Fruit fly (Drosophila melanogaster): Measurements from ENCODE around the gene gkt.

gkt gene

DNA sequence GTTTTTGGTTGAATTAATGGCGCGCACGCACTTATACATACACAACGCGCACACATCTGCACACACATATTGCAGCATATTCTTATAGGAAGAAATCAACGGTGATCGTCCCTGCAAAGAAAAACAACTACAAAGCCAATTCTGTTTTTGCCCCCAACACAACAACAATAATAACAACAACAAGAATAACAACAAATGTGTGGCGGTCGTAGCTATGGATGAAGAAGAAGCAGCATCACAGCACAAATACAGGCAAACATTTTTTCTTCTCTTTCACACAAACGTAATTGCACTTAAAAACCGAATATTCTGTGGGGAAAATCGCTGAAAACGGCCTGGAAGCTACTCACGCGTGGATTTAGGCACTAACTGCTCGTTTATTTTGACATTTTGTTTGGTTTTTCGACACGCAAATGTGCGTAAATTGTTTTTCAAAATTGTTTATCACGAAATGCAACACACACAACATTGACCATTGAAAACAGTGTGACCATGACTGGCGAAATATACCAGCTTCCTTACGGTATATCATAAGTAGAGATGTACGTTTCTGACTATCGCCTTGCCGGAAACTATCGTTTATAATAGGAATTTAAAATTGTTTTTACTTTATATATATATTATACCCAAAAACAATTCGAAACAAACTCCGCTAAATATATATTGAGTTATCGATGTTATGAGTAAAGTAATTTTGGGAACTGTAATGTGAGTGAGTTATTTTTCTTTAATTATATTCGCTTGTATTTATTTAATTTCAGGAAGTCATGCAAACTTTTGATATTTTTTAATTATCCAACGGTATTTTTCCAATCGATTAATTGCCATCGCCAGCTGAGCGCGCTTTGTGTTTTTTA lies at the start of gene gkt, which contains the start of gene Mad:
gkt (plus strand) TSS at position 807 of the 857 bp plus-strand sequence.
Mad (minus strand) TSS at position 500 of the 857 bp plus-strand sequence.
- TF ChIP-seq pan (optimal IDR thresholded peaks at IDR 0.05) (no peak), Dll (optimal IDR thresholded peaks at IDR 0.05) (no peak), usp (GFP tag; optimal IDR thresholded peaks at IDR 0.05) (no peak), CG8478 (optimal IDR thresholded peaks at IDR 0.05) (no peak), psq (optimal IDR thresholded peaks at IDR 0.05) (no peak), EcR (GFP tag; optimal IDR thresholded peaks at IDR 0.05) (no peak)

- TF ChIP-seq usp (GFP tag; optimal IDR thresholded peaks at IDR 0.05) (no peak), CG8478 (optimal IDR thresholded peaks at IDR 0.05) (no peak), Dll (optimal IDR thresholded peaks at IDR 0.05) (no peak), psq (optimal IDR thresholded peaks at IDR 0.05) (no peak), pan (optimal IDR thresholded peaks at IDR 0.05) (no peak), EcR (GFP tag; optimal IDR thresholded peaks at IDR 0.05) (no peak)
Observed at dm6 chr2L:3114132-3114531, 45.6 kb upstream of the gkt start.

DNA sequence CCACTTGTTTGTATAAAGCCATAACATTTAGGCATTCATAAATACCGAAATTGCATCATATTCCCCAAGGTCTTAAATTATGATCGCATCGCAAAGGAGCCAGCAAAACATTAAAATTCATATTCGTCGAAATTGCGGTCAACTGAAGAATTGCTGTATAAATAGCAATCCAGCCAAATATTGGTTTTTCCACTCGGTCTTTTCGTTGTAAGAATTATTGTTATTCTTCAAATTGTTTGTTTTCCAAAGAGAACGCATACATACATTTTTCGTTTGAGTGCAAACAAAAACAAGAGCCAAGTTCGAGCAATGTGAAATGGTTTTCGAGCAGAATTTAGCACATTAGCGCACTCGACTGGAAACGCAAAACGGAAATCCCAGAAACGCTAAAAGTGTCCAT lies 44.9 kb upstream of the gkt start:
- no peak for TF ChIP-seq CG8478 (optimal IDR thresholded peaks at IDR 0.05)
- TF ChIP-seq Dll (optimal IDR thresholded peaks at IDR 0.05): no peak
- no peak for TF ChIP-seq EcR (GFP tag; optimal IDR thresholded peaks at IDR 0.05)
- no peak for TF ChIP-seq psq (optimal IDR thresholded peaks at IDR 0.05)
- no peak for TF ChIP-seq usp (GFP tag; optimal IDR thresholded peaks at IDR 0.05)
- TF ChIP-seq pan (optimal IDR thresholded peaks at IDR 0.05): no peak

- no peak for TF ChIP-seq usp (GFP tag; optimal IDR thresholded peaks at IDR 0.05)
- TF ChIP-seq pan (optimal IDR thresholded peaks at IDR 0.05): no peak
- TF ChIP-seq psq (optimal IDR thresholded peaks at IDR 0.05): no peak
- TF ChIP-seq CG8478 (optimal IDR thresholded peaks at IDR 0.05): no peak
- TF ChIP-seq Dll (optimal IDR thresholded peaks at IDR 0.05): no peak
- no peak for TF ChIP-seq EcR (GFP tag; optimal IDR thresholded peaks at IDR 0.05)
Observed at dm6 chr2L:3119613-3120012, 40.1 kb upstream of the gkt start.

DNA sequence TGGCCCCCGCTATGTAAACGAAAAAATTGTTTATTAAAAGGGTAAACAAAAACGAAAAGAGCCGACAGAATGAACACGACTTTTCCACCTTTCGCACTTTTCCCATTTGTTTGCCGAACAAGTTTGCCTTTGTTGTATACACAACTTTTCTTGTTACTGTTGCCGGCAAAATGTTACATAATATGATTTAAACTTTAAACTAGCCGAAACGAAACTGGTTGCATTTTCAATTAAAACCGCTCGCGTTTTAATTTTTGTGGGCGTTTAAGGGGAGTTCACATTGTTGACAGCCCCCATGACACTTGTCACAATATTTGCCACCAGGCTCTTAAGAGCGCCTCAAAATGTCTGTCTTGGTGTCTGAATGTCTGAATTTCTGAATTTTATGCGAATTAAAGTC lies 38.9 kb upstream of the gkt start:
- TF ChIP-seq usp (GFP tag; optimal IDR thresholded peaks at IDR 0.05) (no peak), EcR (GFP tag; optimal IDR thresholded peaks at IDR 0.05) (no peak), pan (optimal IDR thresholded peaks at IDR 0.05) (no peak), CG8478 (optimal IDR thresholded peaks at IDR 0.05) (no peak), Dll (optimal IDR thresholded peaks at IDR 0.05) (no peak), psq (optimal IDR thresholded peaks at IDR 0.05) (no peak)

DNA sequence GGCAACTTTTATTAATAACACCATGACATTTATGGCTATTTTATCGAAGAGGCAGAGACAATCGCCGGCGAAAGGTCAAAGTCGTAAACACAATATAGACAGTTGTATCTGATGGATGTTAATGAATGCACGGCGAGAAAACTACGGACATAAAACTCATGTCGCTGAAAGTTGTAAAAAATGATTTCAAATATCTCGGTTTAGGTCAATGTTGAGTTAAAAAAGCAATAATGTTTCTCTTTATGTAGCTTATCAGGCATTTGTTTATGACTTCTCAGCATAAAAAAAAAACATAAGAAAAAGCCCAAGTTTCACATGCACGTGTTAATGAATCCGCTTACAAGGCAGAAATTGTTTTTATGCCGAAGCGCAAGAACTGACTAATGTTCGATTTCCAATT lies 38.4 kb upstream of the gkt start:
- no peak for TF ChIP-seq Dll (optimal IDR thresholded peaks at IDR 0.05)
- TF ChIP-seq EcR (GFP tag; optimal IDR thresholded peaks at IDR 0.05): no peak

DNA sequence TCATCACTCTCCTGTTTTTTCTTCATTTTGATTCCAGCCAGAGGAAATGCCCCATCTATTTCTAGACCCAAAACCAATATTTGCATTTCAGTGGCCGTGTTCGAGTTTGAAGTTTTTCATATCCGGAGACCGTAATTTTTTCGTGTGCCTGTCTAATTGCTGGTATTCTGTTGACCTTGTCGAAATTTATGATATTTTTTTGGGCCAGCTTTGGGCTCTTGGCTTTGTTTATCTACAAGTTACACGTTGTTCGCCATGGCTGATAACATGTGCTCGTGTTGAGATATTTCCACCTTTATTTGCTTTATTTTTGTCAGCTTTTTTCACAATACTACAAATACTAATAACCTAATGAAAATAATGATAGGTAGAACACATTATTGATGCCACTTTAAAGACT lies 38.0 kb upstream of the gkt start:
- TF ChIP-seq EcR (GFP tag; optimal IDR thresholded peaks at IDR 0.05) (no peak), Dll (optimal IDR thresholded peaks at IDR 0.05) (no peak), usp (GFP tag; optimal IDR thresholded peaks at IDR 0.05) (no peak), pan (optimal IDR thresholded peaks at IDR 0.05) (no peak), CG8478 (optimal IDR thresholded peaks at IDR 0.05) (no peak)

DNA sequence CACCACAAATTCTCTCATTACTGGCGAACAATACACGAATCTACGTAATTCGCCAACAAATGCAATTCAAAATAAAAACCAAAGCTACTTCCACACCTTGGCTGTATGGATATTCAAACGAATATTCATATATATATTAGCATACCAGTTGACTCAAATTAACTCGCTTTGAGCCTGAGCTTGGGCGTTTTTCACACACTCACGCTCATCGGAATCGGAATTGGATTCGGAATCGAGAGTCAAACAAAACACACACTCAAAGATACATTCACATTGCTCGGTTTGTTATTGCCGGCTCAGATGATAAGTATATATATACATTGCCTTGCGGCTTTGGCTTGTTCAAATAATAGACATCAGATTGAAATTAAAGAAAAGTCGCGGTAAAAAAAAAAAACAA lies 37.5 kb upstream of the gkt start:
- TF ChIP-seq pan (optimal IDR thresholded peaks at IDR 0.05): no peak
- no peak for TF ChIP-seq usp (GFP tag; optimal IDR thresholded peaks at IDR 0.05)
- TF ChIP-seq CG8478 (optimal IDR thresholded peaks at IDR 0.05): no peak
- TF ChIP-seq psq (optimal IDR thresholded peaks at IDR 0.05): no peak
- no peak for TF ChIP-seq EcR (GFP tag; optimal IDR thresholded peaks at IDR 0.05)
- no peak for TF ChIP-seq Dll (optimal IDR thresholded peaks at IDR 0.05)

DNA sequence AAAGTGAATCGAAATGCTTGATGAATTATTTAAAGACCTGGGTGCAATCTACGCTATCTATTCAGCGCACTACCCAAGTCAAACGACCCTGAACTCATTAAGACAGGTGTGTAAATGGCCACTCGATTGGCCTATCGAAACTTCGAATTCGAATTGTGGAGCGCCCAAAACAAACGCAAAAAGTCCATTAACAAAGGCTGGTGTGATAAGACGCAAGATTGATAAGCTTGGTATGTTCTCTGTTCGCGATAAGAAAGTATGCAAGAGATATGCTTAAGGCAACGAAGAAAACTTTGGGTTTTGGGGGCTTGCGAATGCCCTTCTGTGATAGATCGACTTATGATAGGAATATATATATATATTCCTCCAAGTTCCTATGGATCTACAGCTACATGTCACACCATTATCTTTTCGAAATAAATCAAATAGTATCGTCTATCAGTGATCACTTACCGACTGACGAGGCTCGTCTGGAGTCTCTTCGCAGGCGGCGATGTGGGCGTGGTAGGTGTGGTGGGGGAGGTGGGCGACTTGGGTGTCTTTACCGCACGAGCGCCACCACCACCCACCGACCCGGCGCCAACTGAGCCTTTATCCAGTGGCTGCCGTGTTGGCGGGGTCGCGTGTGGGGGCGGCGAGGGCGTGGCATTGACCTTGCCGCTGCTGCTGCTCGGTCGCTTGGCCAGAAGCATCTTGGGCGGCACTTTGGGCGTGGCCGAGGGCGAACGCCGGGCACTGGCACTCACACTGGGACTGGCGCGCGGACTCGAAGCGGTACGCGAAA lies 36.0 kb upstream of the gkt start:
- TF ChIP-seq usp (GFP tag; optimal IDR thresholded peaks at IDR 0.05): no peak
- TF ChIP-seq EcR (GFP tag; optimal IDR thresholded peaks at IDR 0.05): no peak
- TF ChIP-seq psq (optimal IDR thresholded peaks at IDR 0.05): no peak
- no peak for TF ChIP-seq Dll (optimal IDR thresholded peaks at IDR 0.05)
- TF ChIP-seq pan (optimal IDR thresholded peaks at IDR 0.05): no peak
- no peak for TF ChIP-seq CG8478 (optimal IDR thresholded peaks at IDR 0.05)

dm6 chr2L:3124500-3124977 lies 35.2 kb upstream of the gkt start:
- TF ChIP-seq psq (optimal IDR thresholded peaks at IDR 0.05) (no peak), Dll (optimal IDR thresholded peaks at IDR 0.05) (peak; percentile 77), usp (GFP tag; optimal IDR thresholded peaks at IDR 0.05) (no peak), pan (optimal IDR thresholded peaks at IDR 0.05) (no peak), CG8478 (optimal IDR thresholded peaks at IDR 0.05) (no peak), EcR (GFP tag; optimal IDR thresholded peaks at IDR 0.05) (no peak)

DNA sequence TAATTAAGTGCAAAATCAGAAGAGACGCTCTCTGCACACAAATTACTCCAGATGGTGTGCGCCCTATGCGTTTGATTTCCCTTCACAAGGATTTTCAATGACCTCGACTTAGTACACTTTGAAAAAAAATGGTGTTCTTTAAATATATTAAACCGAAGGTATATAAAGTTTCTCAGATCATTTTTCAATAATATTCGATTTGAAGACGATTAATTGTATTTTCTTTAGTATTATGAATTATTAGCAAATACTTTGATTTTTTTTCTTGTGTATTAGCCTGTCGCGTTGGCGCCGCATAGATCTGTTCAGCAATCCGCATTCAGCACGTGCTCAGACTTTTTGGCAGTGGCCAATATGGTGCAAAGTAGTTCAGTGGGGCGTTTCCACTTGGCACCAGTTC lies 31.9 kb upstream of the gkt start:
- TF ChIP-seq CG8478 (optimal IDR thresholded peaks at IDR 0.05): no peak
- TF ChIP-seq pan (optimal IDR thresholded peaks at IDR 0.05): no peak
- TF ChIP-seq EcR (GFP tag; optimal IDR thresholded peaks at IDR 0.05): no peak
- no peak for TF ChIP-seq Dll (optimal IDR thresholded peaks at IDR 0.05)
- no peak for TF ChIP-seq psq (optimal IDR thresholded peaks at IDR 0.05)
- TF ChIP-seq usp (GFP tag; optimal IDR thresholded peaks at IDR 0.05): no peak

DNA sequence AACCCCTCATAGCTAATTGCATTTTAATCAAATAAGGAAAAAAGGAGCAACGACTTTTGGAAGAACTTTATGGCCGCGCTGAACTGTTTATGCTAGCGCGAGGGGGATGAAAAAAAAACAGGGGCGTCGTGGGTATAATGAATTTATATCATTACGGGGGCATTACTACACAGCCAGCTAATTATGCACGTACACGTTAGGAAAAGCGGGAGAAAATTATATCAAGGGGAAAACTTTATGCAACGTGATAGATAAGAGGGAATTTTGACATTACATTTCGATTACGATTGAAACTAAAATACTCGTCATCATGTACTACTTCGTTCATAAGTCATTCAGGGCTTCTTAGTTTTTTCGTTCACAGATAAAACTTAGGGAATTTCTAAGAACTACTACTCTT lies 31.4 kb upstream of the gkt start, which contains the start of gene CG15403:
CG15403 (plus strand) TSS at position 301 of the 400 bp plus-strand sequence.
- TF ChIP-seq CG8478 (optimal IDR thresholded peaks at IDR 0.05) (no peak), Dll (optimal IDR thresholded peaks at IDR 0.05) (no peak), usp (GFP tag; optimal IDR thresholded peaks at IDR 0.05) (no peak), pan (optimal IDR thresholded peaks at IDR 0.05) (no peak), EcR (GFP tag; optimal IDR thresholded peaks at IDR 0.05) (no peak), psq (optimal IDR thresholded peaks at IDR 0.05) (no peak)
